Worm (Caenorhabditis elegans) whole organism, L2 larva: ENCODE data around the gene glna-1.

Source experiments
- C34F6.9 ChIP-seq: fragments of 150-350 bp; optimal IDR thresholded peaks from 2 replicates; lab custom pipeline; 2014; ENCODE audit warnings: missing biosample characterization, missing genetic modification characterization
- F13H6.1 ChIP-seq: sonication (generic microtip); optimal IDR thresholded peaks from 2 replicates; lab custom pipeline; 2016; ENCODE audit warnings: missing genetic modification characterization, missing compliant biosample characterization
- R02D3.7 ChIP-seq: fragments of 150-350 bp; optimal IDR thresholded peaks from 2 replicates; lab custom pipeline; 2014; ENCODE audit warnings: missing biosample characterization, missing genetic modification characterization
- Y55F3AM.14 ChIP-seq: fragments of 200-800 bp; sonication (Bioruptor generic); optimal IDR thresholded peaks from 2 replicates; lab custom pipeline; 2018; ENCODE audit warnings: mild to moderate bottlenecking, missing genetic modification characterization, missing compliant biosample characterization
- alr-1 ChIP-seq: fragments of 150-350 bp; optimal IDR thresholded peaks from 2 replicates; lab custom pipeline; 2014; ENCODE audit warnings: missing biosample characterization, missing genetic modification characterization
- aly-2 ChIP-seq: fragments of 150-350 bp; optimal IDR thresholded peaks from 2 replicates; lab custom pipeline; 2014; ENCODE audit warnings: missing biosample characterization, missing genetic modification characterization
- blmp-1 ChIP-seq: sonication (generic microtip); optimal IDR thresholded peaks from 2 replicates; lab custom pipeline; 2017; ENCODE audit warnings: missing genetic modification characterization, mild to moderate bottlenecking, missing compliant biosample characterization, antibody characterized with exemption, moderate library complexity; ENCODE audit not compliant: insufficient read depth
- ceh-16 ChIP-seq: fragments of 150-350 bp; optimal IDR thresholded peaks from 2 replicates; lab custom pipeline; 2014; ENCODE audit warnings: missing biosample characterization, missing genetic modification characterization
- ceh-82 ChIP-seq: fragments of 150-350 bp; optimal IDR thresholded peaks from 2 replicates; lab custom pipeline; 2014; ENCODE audit warnings: missing biosample characterization, missing genetic modification characterization
- egl-27 ChIP-seq: sonication (generic microtip); optimal IDR thresholded peaks from 3 replicates; lab custom pipeline; 2017; ENCODE audit warnings: missing biosample characterization, missing genetic modification reagents, missing genetic modification characterization
- elt-1 ChIP-seq: fragments of 150-350 bp; optimal IDR thresholded peaks from 2 replicates; lab custom pipeline; 2014; ENCODE audit warnings: missing biosample characterization, missing genetic modification characterization
- elt-3 ChIP-seq: sonication (generic microtip); optimal IDR thresholded peaks from 2 replicates; lab custom pipeline; 2017; ENCODE audit warnings: missing biosample characterization, missing genetic modification characterization
- fos-1 ChIP-seq: fragments of 150-350 bp; optimal IDR thresholded peaks from 2 replicates; lab custom pipeline; 2014; ENCODE audit warnings: missing biosample characterization, missing genetic modification characterization
- lin-11 ChIP-seq: fragments of 150-350 bp; sonication (generic microtip); optimal IDR thresholded peaks from 2 replicates; lab custom pipeline; 2014; ENCODE audit warnings: missing biosample characterization, missing genetic modification characterization, inconsistent platforms, mixed read lengths
- lsy-2 ChIP-seq, 2 experiments: fragments of 150-350 bp in 1 of 2; sonication (generic microtip) in 1 of 2; optimal IDR thresholded peaks; 2 replicates each; lab custom pipeline; 2014 to 2017; ENCODE audit warnings: missing biosample characterization in 2 of 2, missing genetic modification characterization in 2 of 2
- mab-5 ChIP-seq: fragments of 150-350 bp; optimal IDR thresholded peaks from 2 replicates; lab custom pipeline; 2014; ENCODE audit warnings: missing biosample characterization, missing genetic modification characterization
- mbf-1 ChIP-seq: sonication (generic microtip); optimal IDR thresholded peaks from 2 replicates; lab custom pipeline; 2017; ENCODE audit warnings: missing biosample characterization, missing genetic modification characterization
- mdl-1 ChIP-seq, 2 experiments: fragments of 150-350 bp in 1 of 2; sonication (generic microtip) in 1 of 2; optimal IDR thresholded peaks; 2 replicates each; lab custom pipeline; 2017; ENCODE audit warnings: missing biosample characterization in 2 of 2, missing genetic modification characterization in 2 of 2
- nhr-10 ChIP-seq: sonication (generic microtip); optimal IDR thresholded peaks from 2 replicates; lab custom pipeline; 2017; ENCODE audit warnings: missing biosample characterization, missing genetic modification characterization
- nhr-12 ChIP-seq: fragments of 150-350 bp; optimal IDR thresholded peaks from 2 replicates; lab custom pipeline; 2014; ENCODE audit warnings: missing biosample characterization, missing genetic modification characterization
- nhr-129 ChIP-seq: fragments of 150-350 bp; optimal IDR thresholded peaks from 2 replicates; lab custom pipeline; 2014; ENCODE audit warnings: missing biosample characterization, missing genetic modification characterization
- nhr-25 ChIP-seq: fragments of 150-350 bp; sonication (generic microtip); optimal IDR thresholded peaks from 3 replicates; lab custom pipeline; 2014; ENCODE audit warnings: missing biosample characterization, missing genetic modification characterization
- nhr-6 ChIP-seq: fragments of 150-350 bp; optimal IDR thresholded peaks from 2 replicates; lab custom pipeline; 2014; ENCODE audit warnings: missing biosample characterization, missing genetic modification characterization
- nhr-77 ChIP-seq: fragments of 150-350 bp; optimal IDR thresholded peaks from 2 replicates; lab custom pipeline; 2014; ENCODE audit warnings: missing biosample characterization, missing genetic modification characterization
- sem-4 ChIP-seq: fragments of 150-350 bp; optimal IDR thresholded peaks from 2 replicates; lab custom pipeline; 2014; ENCODE audit warnings: missing biosample characterization, missing genetic modification reagents, missing genetic modification characterization
- sma-3 ChIP-seq: sonication (generic microtip); optimal IDR thresholded peaks from 2 replicates; lab custom pipeline; 2016; ENCODE audit warnings: missing genetic modification reagents, missing genetic modification characterization, missing compliant biosample characterization
- unc-39 ChIP-seq: fragments of 150-350 bp; optimal IDR thresholded peaks from 2 replicates; lab custom pipeline; 2014; ENCODE audit warnings: missing biosample characterization, missing genetic modification characterization
- unc-55 ChIP-seq: fragments of 150-350 bp; sonication (generic microtip); optimal IDR thresholded peaks from 3 replicates; lab custom pipeline; 2014; ENCODE audit warnings: missing biosample characterization, missing genetic modification reagents, missing genetic modification characterization
- unc-62 ChIP-seq: fragments of 150-350 bp; optimal IDR thresholded peaks from 2 replicates; lab custom pipeline; 2014; ENCODE audit warnings: missing biosample characterization, missing genetic modification reagents, missing genetic modification characterization
- zag-1 ChIP-seq: fragments of 150-350 bp; optimal IDR thresholded peaks from 2 replicates; lab custom pipeline; 2014; ENCODE audit warnings: missing biosample characterization, missing genetic modification characterization
- ztf-1 ChIP-seq: fragments of 200-800 bp; sonication (Bioruptor generic); conservative IDR thresholded peaks from 2 replicates; pipeline ENCODE4 v1.3.6; 2022; ENCODE audit warnings: missing genetic modification characterization, missing compliant biosample characterization
- ztf-4 ChIP-seq: fragments of 150-350 bp; optimal IDR thresholded peaks from 2 replicates; lab custom pipeline; 2014; ENCODE audit warnings: missing biosample characterization, missing genetic modification characterization

Gene glna-1

ce11 chrII:14772113-14772512, 38.8 kb upstream of the glna-1 start:
- TF ChIP-seq lin-11 (tag; lab: Kevin White, UChicago) (no peak), lsy-2 (tag; optimal IDR thresholded peaks at IDR 0.05; lab: Kevin White, UChicago) (no peak), nhr-12 (no peak), C34F6.9 (tag; lab: Kevin White, UChicago) (no peak), mab-5 (tag; lab: Kevin White, UChicago) (no peak), unc-39 (tag; lab: Kevin White, UChicago) (no peak), nhr-77 (no peak), R02D3.7 (tag; lab: Kevin White, UChicago) (no peak), elt-1 (tag; lab: Kevin White, UChicago) (no peak), mbf-1 (tag; lab: Kevin White, UChicago) (no peak), aly-2 (no peak), nhr-6 (tag; lab: Kevin White, UChicago) (no peak), ztf-1 (GFP tag; lab: Robert Waterston, UW) (no peak), ceh-16 (no peak), egl-27 (no peak), sma-3 (GFP tag; lab: Kevin White, UChicago) (no peak), alr-1 (no peak)
- TF ChIP-seq, all 48 proteins: peak for 0

DNA sequence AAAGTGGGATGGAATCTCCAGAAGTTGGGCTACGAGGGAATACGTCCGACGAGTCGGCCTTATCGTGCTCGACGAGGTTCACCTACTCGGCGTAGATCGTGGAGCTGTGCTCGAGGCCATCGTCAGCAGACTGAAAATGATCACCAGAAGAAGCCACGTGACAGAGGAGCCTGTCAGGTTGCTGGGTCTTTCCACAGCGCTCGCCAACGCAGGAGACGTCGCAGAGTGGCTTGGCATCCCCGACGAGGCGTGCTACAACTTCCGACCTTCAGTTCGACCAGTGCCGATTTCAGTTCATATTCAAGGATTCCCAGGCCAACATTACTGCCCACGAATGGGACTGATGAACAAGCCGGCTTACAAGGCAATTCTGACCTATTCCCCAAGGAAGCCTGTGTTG, 37.8 kb upstream of the glna-1 start:
- TF ChIP-seq egl-27 (no peak), elt-3 (tag; lab: Kevin White, UChicago) (no peak), nhr-10 (no peak), ceh-82 (no peak), nhr-25 (tag; lab: Kevin White, UChicago) (no peak), nhr-6 (tag; lab: Kevin White, UChicago) (no peak), unc-55 (GFP tag; lab: Kevin White, UChicago) (no peak), nhr-129 (no peak), F13H6.1 (tag; lab: Kevin White, UChicago) (no peak), zag-1 (tag; lab: Kevin White, UChicago) (no peak)
- TF ChIP-seq, all 48 proteins: peak for 0

DNA sequence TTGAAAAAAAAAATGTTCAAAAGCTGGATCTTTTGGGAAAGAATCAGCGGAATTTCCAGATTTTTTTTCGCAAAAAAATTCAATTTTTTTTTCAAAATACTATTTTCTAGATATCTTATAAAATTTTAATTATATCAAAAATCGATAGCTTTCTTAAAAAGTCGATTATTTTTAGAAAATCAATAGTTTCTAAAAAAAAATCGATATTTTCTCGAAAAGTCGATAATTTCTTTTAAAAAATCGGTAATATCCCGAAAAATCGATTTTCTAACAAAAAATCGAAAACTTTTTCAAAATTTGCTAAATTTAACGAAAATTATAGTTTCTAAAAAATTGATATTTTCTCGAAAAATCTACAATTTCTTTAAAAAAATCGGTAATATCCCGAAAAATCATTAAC, 35.5 kb upstream of the glna-1 start:
- no peak for TF ChIP-seq nhr-6 (tag; lab: Kevin White, UChicago)
- no peak for TF ChIP-seq egl-27
- no peak for TF ChIP-seq C34F6.9 (tag; lab: Kevin White, UChicago)
- TF ChIP-seq unc-62 (GFP tag; lab: Kevin White, UChicago), result no peak
- TF ChIP-seq Y55F3AM.14 (GFP tag; lab: Kevin White, UChicago), result no peak
- no peak for TF ChIP-seq nhr-77
- TF ChIP-seq elt-1 (tag; lab: Kevin White, UChicago), result no peak
- TF ChIP-seq ztf-4 (tag; lab: Kevin White, UChicago), result no peak
- TF ChIP-seq mbf-1 (tag; lab: Kevin White, UChicago), result no peak
- TF ChIP-seq nhr-25 (tag; lab: Kevin White, UChicago), result no peak
- no peak for TF ChIP-seq zag-1 (tag; lab: Kevin White, UChicago)
- TF ChIP-seq unc-39 (tag; lab: Kevin White, UChicago), result no peak

DNA sequence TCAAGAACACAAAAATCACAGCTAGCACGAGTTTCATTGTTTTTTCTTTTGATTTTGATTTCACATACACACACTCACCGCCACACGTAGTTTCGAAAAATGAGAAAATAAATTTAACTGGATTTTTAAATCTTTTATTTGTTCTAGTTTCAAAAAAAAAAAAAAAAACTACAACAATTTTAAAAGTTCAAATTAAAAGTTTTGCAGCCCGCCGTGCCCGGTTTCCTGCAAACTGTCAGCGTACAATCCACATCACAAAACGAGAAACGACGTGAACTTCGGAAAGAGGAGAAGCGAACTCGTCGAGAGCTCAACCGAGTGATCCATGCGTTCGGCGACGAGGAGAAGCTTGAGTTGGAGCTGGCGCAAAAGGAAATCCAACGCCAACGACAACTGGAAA, 24.4 kb upstream of the glna-1 start, which contains the start of gene Y54E2A.5:
Gene Y54E2A.5, minus strand, starts transcription at position 101 of the 400 bp plus-strand sequence.
- no peak for TF ChIP-seq mdl-1 (tag; optimal IDR thresholded peaks at IDR 0.05; lab: Kevin White, UChicago)
- no peak for TF ChIP-seq mab-5 (tag; lab: Kevin White, UChicago)
- TF ChIP-seq sem-4 (tag; lab: Kevin White, UChicago), result no peak
- TF ChIP-seq lin-11 (tag; lab: Kevin White, UChicago), result no peak
- TF ChIP-seq fos-1 (tag; lab: Kevin White, UChicago), result no peak
- TF ChIP-seq nhr-129, result no peak
- TF ChIP-seq ztf-4 (tag; lab: Kevin White, UChicago), result no peak
- no peak for TF ChIP-seq sma-3 (GFP tag; lab: Kevin White, UChicago)
- TF ChIP-seq elt-3 (tag; lab: Kevin White, UChicago), result no peak
- TF ChIP-seq unc-62 (GFP tag; lab: Kevin White, UChicago), result no peak
- no peak for TF ChIP-seq ceh-16
- TF ChIP-seq unc-55 (GFP tag; lab: Kevin White, UChicago), result no peak
- no peak for TF ChIP-seq blmp-1
- TF ChIP-seq R02D3.7 (tag; lab: Kevin White, UChicago), result no peak
- TF ChIP-seq Y55F3AM.14 (GFP tag; lab: Kevin White, UChicago), result no peak
- TF ChIP-seq ceh-82, result no peak
